Worm (Caenorhabditis elegans) whole organism, young adult: Measurements from ENCODE around the gene srx-85.

Experiments
- B0336.3 ChIP-seq: fragments of 200-800 bp; sonication (Bioruptor generic); IDR thresholded peaks from 2 replicates; pipeline ENCODE4 v1.3.6; 2022; ENCODE audit warnings: missing genetic modification characterization, missing compliant biosample characterization
- C06A6.2 ChIP-seq: fragments of 200-800 bp; sonication (Bioruptor generic); conservative IDR thresholded peaks from 2 replicates; pipeline ENCODE4 v1.3.6; 2022; ENCODE audit warnings: missing genetic modification characterization, missing compliant biosample characterization
- D2030.7 ChIP-seq: fragments of 200-800 bp; sonication (Bioruptor generic); IDR thresholded peaks from 2 replicates; pipeline ENCODE4 v1.3.6; 2022; ENCODE audit warnings: missing genetic modification reagents, missing genetic modification characterization, missing compliant biosample characterization
- F10E7.11 ChIP-seq: sonication (generic microtip); optimal IDR thresholded peaks from 2 replicates; lab custom pipeline; 2017; ENCODE audit warnings: mild to moderate bottlenecking, missing genetic modification characterization, moderate library complexity, missing compliant biosample characterization
- F23B12.7 ChIP-seq: sonication (generic microtip); optimal IDR thresholded peaks from 2 replicates; lab custom pipeline; 2017; ENCODE audit warnings: missing genetic modification characterization, mild to moderate bottlenecking, missing compliant biosample characterization, antibody characterized with exemption, moderate library complexity; ENCODE audit not compliant: insufficient read depth
- F33H1.4 ChIP-seq: fragments of 200-800 bp; sonication (Bioruptor generic); IDR thresholded peaks from 2 replicates; pipeline ENCODE4 v1.3.6; 2022; ENCODE audit warnings: missing genetic modification reagents, missing genetic modification characterization, missing compliant biosample characterization
- F37B4.10 ChIP-seq: fragments of 200-800 bp; sonication (Bioruptor generic); IDR thresholded peaks from 2 replicates; pipeline ENCODE4 v1.3.6; 2022; ENCODE audit warnings: missing genetic modification characterization, missing compliant biosample characterization
- K12H6.12 ChIP-seq: fragments of 200-800 bp; sonication (Bioruptor generic); optimal IDR thresholded peaks from 2 replicates; lab custom pipeline; 2018; ENCODE audit warnings: mild to moderate bottlenecking, missing genetic modification characterization, missing compliant biosample characterization
- T07F8.4 ChIP-seq: sonication (generic microtip); optimal IDR thresholded peaks from 2 replicates; lab custom pipeline; 2016; ENCODE audit warnings: mild to moderate bottlenecking, missing genetic modification characterization, moderate library complexity, missing compliant biosample characterization
- Y56A3A.18 ChIP-seq: fragments of 200-800 bp; sonication (Bioruptor generic); IDR thresholded peaks from 2 replicates; pipeline ENCODE4 v1.3.6; 2022; ENCODE audit warnings: missing genetic modification reagents, missing genetic modification characterization, missing compliant biosample characterization
- ama-1 ChIP-seq, 3 experiments: fragments of 150-350 bp in 1 of 3; sonication (generic microtip) in 2 of 3; optimal IDR thresholded peaks; 2 replicates each; lab custom pipeline; 2014 to 2018; ENCODE audit warnings: missing biosample characterization in 2 of 3, missing genetic modification characterization in 2 of 3, missing genetic modification reagents in 2 of 3
- aptf-2 ChIP-seq: fragments of 200-800 bp; sonication (Bioruptor generic); conservative IDR thresholded peaks from 2 replicates; pipeline ENCODE4 v1.3.6; 2022; ENCODE audit warnings: missing genetic modification reagents, missing genetic modification characterization, missing compliant biosample characterization
- attf-5 ChIP-seq: fragments of 200-800 bp; sonication (Bioruptor generic); optimal IDR thresholded peaks from 2 replicates; lab custom pipeline; 2018; ENCODE audit warnings: mild to moderate bottlenecking, missing genetic modification characterization, missing compliant biosample characterization
- attf-6 ChIP-seq: fragments of 200-800 bp; sonication (Bioruptor generic); IDR thresholded peaks from 2 replicates; pipeline ENCODE4 v1.3.6; 2022; ENCODE audit warnings: missing genetic modification reagents, missing genetic modification characterization, missing compliant biosample characterization
- bed-1 ChIP-seq: fragments of 200-800 bp; sonication (Bioruptor generic); IDR thresholded peaks from 2 replicates; pipeline ENCODE4 v1.3.6; 2022; ENCODE audit warnings: missing genetic modification reagents, missing genetic modification characterization, missing compliant biosample characterization
- ceh-79 ChIP-seq: sonication (generic microtip); optimal IDR thresholded peaks from 2 replicates; lab custom pipeline; 2017; ENCODE audit warnings: mild to moderate bottlenecking, missing genetic modification characterization, missing compliant biosample characterization
- chd-7 ChIP-seq: sonication (generic microtip); optimal IDR thresholded peaks from 2 replicates; lab custom pipeline; 2016; ENCODE audit warnings: mild to moderate bottlenecking, missing genetic modification characterization, moderate library complexity, missing compliant biosample characterization
- dox-1 ChIP-seq: fragments of 200-800 bp; sonication (Bioruptor generic); IDR thresholded peaks from 2 replicates; pipeline ENCODE4 v1.3.6; 2022; ENCODE audit warnings: missing genetic modification reagents, missing genetic modification characterization, missing compliant biosample characterization
- dpl-1 ChIP-seq: fragments of 150-350 bp; optimal IDR thresholded peaks from 2 replicates; lab custom pipeline; 2014; ENCODE audit warnings: missing biosample characterization, missing genetic modification reagents, missing genetic modification characterization
- egl-18 ChIP-seq: fragments of 200-800 bp; sonication (Bioruptor generic); IDR thresholded peaks from 2 replicates; pipeline ENCODE4 v1.3.6; 2022; ENCODE audit warnings: missing genetic modification reagents, missing genetic modification characterization, missing compliant biosample characterization
- egrh-3 ChIP-seq: fragments of 200-800 bp; sonication (Bioruptor generic); IDR thresholded peaks from 2 replicates; pipeline ENCODE4 v1.3.6; 2022; ENCODE audit warnings: missing genetic modification reagents, missing genetic modification characterization, missing compliant biosample characterization
- ets-4 ChIP-seq: fragments of 200-800 bp; sonication (Bioruptor generic); optimal IDR thresholded peaks from 2 replicates; lab custom pipeline; 2018; ENCODE audit warnings: mild to moderate bottlenecking, missing genetic modification characterization, missing compliant biosample characterization
- fkh-3 ChIP-seq: sonication (generic microtip); optimal IDR thresholded peaks from 2 replicates; lab custom pipeline; 2016; ENCODE audit warnings: mild to moderate bottlenecking, missing genetic modification characterization, missing compliant biosample characterization
- gei-17 ChIP-seq: fragments of 200-800 bp; sonication (Bioruptor generic); optimal IDR thresholded peaks from 2 replicates; lab custom pipeline; 2018; ENCODE audit warnings: mild to moderate bottlenecking, missing genetic modification characterization, missing compliant biosample characterization
- him-1 ChIP-seq: sonication (generic microtip); optimal IDR thresholded peaks from 2 replicates; lab custom pipeline; 2016; ENCODE audit warnings: missing genotype, missing genetic modification reagents, missing genetic modification characterization, missing compliant biosample characterization
- hmg-20 ChIP-seq: fragments of 200-800 bp; sonication (Bioruptor generic); IDR thresholded peaks from 2 replicates; pipeline ENCODE4 v1.3.6; 2022; ENCODE audit warnings: missing genetic modification reagents, missing genetic modification characterization, missing compliant biosample characterization
- hsf-1 ChIP-seq: fragments of 200-800 bp; sonication (Bioruptor generic); IDR thresholded peaks from 2 replicates; pipeline ENCODE4 v1.3.6; 2022; ENCODE audit warnings: missing genetic modification reagents, missing genetic modification characterization, missing compliant biosample characterization
- let-607 ChIP-seq, 2 experiments: fragments of 200-800 bp in 1 of 2; sonication (Bioruptor generic) in 1 of 2; sonication (generic microtip) in 1 of 2; optimal IDR thresholded peaks; 2 replicates each; lab custom pipeline; 2016 to 2018; ENCODE audit warnings: mild to moderate bottlenecking in 2 of 2, missing compliant biosample characterization in 2 of 2, missing genetic modification characterization in 2 of 2, moderate library complexity in 2 of 2, missing genotype in 1 of 2
- lin-35 ChIP-seq, 3 experiments: fragments of 150-350 bp in 2 of 3; sonication (generic microtip) in 1 of 3; optimal IDR thresholded peaks; 2 replicates each; lab custom pipeline; 2014 to 2018; ENCODE audit warnings: missing biosample characterization in 3 of 3, missing genetic modification characterization in 3 of 3, missing genetic modification reagents in 3 of 3
- lin-40 ChIP-seq: sonication (generic microtip); optimal IDR thresholded peaks from 2 replicates; lab custom pipeline; 2016; ENCODE audit warnings: missing genetic modification characterization, mild to moderate bottlenecking, missing compliant biosample characterization, missing genotype, missing genetic modification reagents
- lir-1 ChIP-seq: fragments of 200-800 bp; sonication (Bioruptor generic); conservative IDR thresholded peaks from 2 replicates; pipeline ENCODE4 v1.3.6; 2022; ENCODE audit warnings: missing genetic modification reagents, missing genetic modification characterization, missing compliant biosample characterization
- lsl-1 ChIP-seq: fragments of 200-800 bp; sonication (Bioruptor generic); optimal IDR thresholded peaks from 2 replicates; lab custom pipeline; 2018; ENCODE audit warnings: mild to moderate bottlenecking, missing genetic modification characterization, moderate library complexity, missing compliant biosample characterization
- madf-8 ChIP-seq: fragments of 200-800 bp; sonication (Bioruptor generic); conservative IDR thresholded peaks from 2 replicates; pipeline ENCODE4 v1.3.6; 2022; ENCODE audit warnings: missing genetic modification reagents, missing genetic modification characterization, missing compliant biosample characterization
- mes-4 ChIP-seq: sonication (generic microtip); optimal IDR thresholded peaks from 2 replicates; lab custom pipeline; 2016; ENCODE audit warnings: missing genotype, missing genetic modification characterization, missing compliant biosample characterization
- nfya-2 ChIP-seq: fragments of 200-800 bp; sonication (Bioruptor generic); IDR thresholded peaks from 2 replicates; pipeline ENCODE4 v1.3.6; 2022; ENCODE audit warnings: missing genetic modification reagents, missing genetic modification characterization, missing compliant biosample characterization
- nhr-120 ChIP-seq: fragments of 200-800 bp; sonication (Bioruptor generic); IDR thresholded peaks from 2 replicates; pipeline ENCODE4 v1.3.6; 2022; ENCODE audit warnings: missing genetic modification characterization, missing compliant biosample characterization
- rcor-1 ChIP-seq: fragments of 200-800 bp; sonication (Bioruptor generic); IDR thresholded peaks from 2 replicates; pipeline ENCODE4 v1.3.6; 2022; ENCODE audit warnings: missing genetic modification reagents, missing genetic modification characterization, missing compliant biosample characterization
- rpc-1 ChIP-seq, 2 experiments: fragments of 150-350 bp in 1 of 2; sonication (generic microtip) in 1 of 2; optimal IDR thresholded peaks; 2 replicates each; lab custom pipeline; 2014 to 2018; ENCODE audit warnings: missing biosample characterization in 1 of 2, missing genetic modification characterization in 1 of 2, missing genetic modification reagents in 1 of 2, missing genotype in 1 of 2
- sdz-38 ChIP-seq: sonication (generic microtip); optimal IDR thresholded peaks from 2 replicates; lab custom pipeline; 2016; ENCODE audit warnings: missing genotype, missing genetic modification characterization, missing compliant biosample characterization
- snpc-3.4 ChIP-seq: sonication (generic microtip); optimal IDR thresholded peaks from 2 replicates; lab custom pipeline; 2017; ENCODE audit warnings: missing genetic modification characterization, mild to moderate bottlenecking, missing compliant biosample characterization, antibody characterized with exemption, moderate library complexity, missing genotype, missing genetic modification reagents
- snpc-4 ChIP-seq, 5 experiments: fragments of 150-350 bp in 1 of 5; sonication (generic microtip) in 4 of 5; optimal IDR thresholded peaks; 2 replicates each; lab custom pipeline; 2014 to 2018; ENCODE audit warnings: missing genetic modification characterization in 5 of 5, missing biosample characterization in 3 of 5, antibody characterized with exemption in 2 of 5, mild to moderate bottlenecking in 2 of 5, missing compliant biosample characterization in 2 of 5, missing genotype in 2 of 5, moderate library complexity in 2 of 5, missing genetic modification reagents in 1 of 5
- tbp1 ChIP-seq: fragments of 200-800 bp; sonication (Bioruptor generic); optimal IDR thresholded peaks from 2 replicates; lab custom pipeline; 2018; ENCODE audit warnings: mild to moderate bottlenecking, missing genetic modification characterization, missing compliant biosample characterization
- unc-130 ChIP-seq: sonication (generic microtip); optimal IDR thresholded peaks from 2 replicates; lab custom pipeline; 2016; ENCODE audit warnings: missing genetic modification reagents, missing genetic modification characterization, missing compliant biosample characterization
- unc-62 ChIP-seq: fragments of 150-350 bp; optimal IDR thresholded peaks from 2 replicates; lab custom pipeline; 2014; ENCODE audit warnings: missing biosample characterization, missing genetic modification reagents, missing genetic modification characterization
- ztf-3 ChIP-seq: fragments of 200-800 bp; sonication (Bioruptor generic); optimal IDR thresholded peaks from 2 replicates; lab custom pipeline; 2018; ENCODE audit warnings: mild to moderate bottlenecking, missing genetic modification characterization, missing compliant biosample characterization
- ztf-6 ChIP-seq: fragments of 200-800 bp; sonication (Bioruptor generic); IDR thresholded peaks from 2 replicates; pipeline ENCODE4 v1.3.6; 2022; ENCODE audit warnings: missing genetic modification reagents, missing genetic modification characterization, missing compliant biosample characterization

srx-85 gene

ce11 chrV:11583212-11583611 is 30.7 kb downstream of the srx-85 start, which contains the start of gene srx-88:
Gene srx-88 (plus strand): TSS chrV:11583512.
- TF ChIP-seq tbp1 (no peak), aptf-2 (GFP tag; lab: Robert Waterston, UW) (no peak)

- TF ChIP-seq lin-40 (no peak), K12H6.12 (tag; lab: Kevin White, UChicago) (no peak), rcor-1 (GFP tag; lab: Robert Waterston, UW) (peak; percentile 68), fkh-3 (tag; lab: Kevin White, UChicago) (no peak), F23B12.7 (tag; lab: Kevin White, UChicago) (no peak), mes-4 (tag; lab: Kevin White, UChicago) (no peak), hmg-20 (peak; percentile 43; the same call in 1 of the 2 replicates), Y56A3A.18 (GFP tag; lab: Robert Waterston, UW) (no peak), ceh-79 (no peak), snpc-4 (GFP tag; optimal IDR thresholded peaks at IDR 0.05; lab: Kevin White, UChicago) (peak; percentile 91), snpc-4 (tag; optimal IDR thresholded peaks at IDR 0.05; lab: Kevin White, UChicago) (peak; percentile 90 to 97 (median 93)), hsf-1 (GFP tag; lab: Robert Waterston, UW) (no peak), him-1 (tag; lab: Kevin White, UChicago) (peak; percentile 93), ama-1 (optimal IDR thresholded peaks at IDR 0.05; lab: Kevin White, UChicago) (no peak), ama-1 (GFP tag; optimal IDR thresholded peaks at IDR 0.05; lab: Kevin White, UChicago) (no peak), snpc-3.4 (peak; percentile 84), C06A6.2 (no peak), ets-4 (no peak), ztf-3 (GFP tag; lab: Kevin White, UChicago) (no peak), gei-17 (GFP tag; lab: Kevin White, UChicago) (no peak), attf-6 (GFP tag; lab: Robert Waterston, UW) (peak; percentile 84), nhr-120 (0 out of 2 replicates have a peak, but pooled peaks have one; percentile 62), bed-1 (no peak), F37B4.10 (GFP tag; lab: Robert Waterston, UW) (no peak), rpc-1 (optimal IDR thresholded peaks at IDR 0.05; lab: Kevin White, UChicago) (no peak), rpc-1 (tag; optimal IDR thresholded peaks at IDR 0.05; lab: Kevin White, UChicago) (peak; percentile 11), attf-5 (GFP tag; lab: Kevin White, UChicago) (no peak), let-607 (tag; optimal IDR thresholded peaks at IDR 0.05; lab: Kevin White, UChicago) (no peak), nfya-2 (GFP tag; lab: Robert Waterston, UW) (no peak), F33H1.4 (GFP tag; lab: Robert Waterston, UW) (no peak), aptf-2 (GFP tag; lab: Robert Waterston, UW) (no peak), lir-1 (GFP tag; lab: Robert Waterston, UW) (no peak), chd-7 (tag; lab: Kevin White, UChicago) (no peak), T07F8.4 (no peak), ztf-6 (no peak), unc-62 (GFP tag; lab: Kevin White, UChicago) (no peak), D2030.7 (GFP tag; lab: Robert Waterston, UW) (peak; percentile 77), lsl-1 (GFP tag; lab: Kevin White, UChicago) (peak; percentile 55), F10E7.11 (tag; lab: Kevin White, UChicago) (no peak), egl-18 (GFP tag; lab: Robert Waterston, UW) (no peak), sdz-38 (no peak), dpl-1 (GFP tag; lab: Kevin White, UChicago) (no peak), madf-8 (GFP tag; lab: Robert Waterston, UW) (no peak), egrh-3 (GFP tag; lab: Robert Waterston, UW) (no peak), unc-130 (no peak), lin-35 (GFP tag; optimal IDR thresholded peaks at IDR 0.05; lab: Kevin White, UChicago) (no peak), dox-1 (no peak), B0336.3 (GFP tag; lab: Robert Waterston, UW) (no peak)
Measured at ce11 chrV:11585122-11585521, 32.6 kb downstream of the srx-85 start.
